Worm (Caenorhabditis elegans): ENCODE results near the gene C31H1.2.

DNA sequence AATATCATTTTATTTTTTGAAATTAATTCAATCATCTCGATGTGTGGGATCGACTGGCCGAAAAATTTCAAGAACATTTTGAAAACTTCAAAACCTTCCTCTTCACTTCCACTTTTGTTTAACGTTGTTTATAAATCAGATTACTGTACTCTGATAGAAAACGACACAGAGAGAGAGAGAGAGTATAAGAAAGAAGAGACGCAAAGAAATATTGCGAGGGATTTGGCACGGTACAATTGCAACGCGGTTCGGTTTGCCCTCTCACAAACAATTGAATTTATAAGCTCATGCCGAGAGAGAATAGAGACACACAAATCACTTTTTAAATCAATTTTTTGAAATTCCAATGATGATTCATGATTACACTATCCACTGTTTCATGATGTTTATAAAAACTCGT is 15.3 kb downstream of the C31H1.2 start:
- no peak for TF ChIP-seq C08G9.2 (tag; optimal IDR thresholded peaks at IDR 0.05)
- TF ChIP-seq fkh-10 (GFP tag; optimal IDR thresholded peaks at IDR 0.05), result no peak
- TF ChIP-seq pat-9 (tag; optimal IDR thresholded peaks at IDR 0.05), result no peak
- no peak for TF ChIP-seq ama-1 (optimal IDR thresholded peaks at IDR 0.05)
- no peak for TF ChIP-seq elt-2 (tag; optimal IDR thresholded peaks at IDR 0.05)
- no peak for TF ChIP-seq hlh-15 (tag; optimal IDR thresholded peaks at IDR 0.05)
- TF ChIP-seq pag-3 (tag; optimal IDR thresholded peaks at IDR 0.05; ENCODE audit: borderline replicate concordance), result no peak
- no peak for TF ChIP-seq ceh-19 (GFP tag; optimal IDR thresholded peaks at IDR 0.05)
- no peak for TF ChIP-seq ref-2 (tag; optimal IDR thresholded peaks at IDR 0.05)

Data from whole organism, late embryonic.